Worm (Caenorhabditis elegans): ENCODE measurements around the gene mth-2.

DNA sequence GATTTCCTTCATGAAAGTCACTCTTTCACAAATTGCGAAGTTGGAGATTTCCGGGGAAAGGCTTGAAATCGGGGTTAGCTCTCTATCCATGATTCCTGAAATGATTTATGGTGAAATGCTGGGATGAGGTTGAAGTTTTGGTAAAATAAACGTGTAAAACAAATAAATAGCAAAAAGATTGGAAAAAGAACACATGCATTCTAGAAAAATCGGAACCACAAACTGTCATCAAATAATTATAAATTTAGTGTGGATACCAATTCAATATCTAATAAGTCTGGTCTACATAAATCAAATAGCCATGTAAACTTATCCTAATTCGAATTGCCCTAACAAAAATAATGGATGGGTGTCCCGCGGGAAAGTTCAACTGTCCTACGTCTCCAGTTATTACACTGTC is 20.7 kb downstream of the mth-2 start, which contains the start of gene R03H10.6:
- no peak for TF ChIP-seq flt-1 (GFP tag; IDR thresholded peaks at IDR 0.05)
- TF ChIP-seq tbx-37 (GFP tag; conservative IDR thresholded peaks at IDR 0.05): no peak
- no peak for TF ChIP-seq F13C5.2 (tag; optimal IDR thresholded peaks at IDR 0.05)

Data from whole organism, early embryonic.